Worm (Caenorhabditis elegans) whole organism, midembryonic: ENCODE results near the gene R05A10.8.

Experiments
- T22C8.4 ChIP-seq: fragments of 200-800 bp; sonication (Bioruptor generic); IDR thresholded peaks from 2 replicates; pipeline ENCODE4 v1.3.6; 2022; ENCODE audit warnings: missing genetic modification characterization, missing compliant biosample characterization
- flt-1 ChIP-seq: fragments of 200-800 bp; sonication (Bioruptor generic); IDR thresholded peaks from 2 replicates; pipeline ENCODE4 v1.3.6; 2022; ENCODE audit warnings: missing genetic modification characterization, missing compliant biosample characterization
- klf-2 ChIP-seq: fragments of 200-800 bp; sonication (Bioruptor generic); conservative IDR thresholded peaks from 2 replicates; pipeline ENCODE4 v1.3.6; 2022; ENCODE audit warnings: missing genetic modification reagents, missing genetic modification characterization, missing compliant biosample characterization
- tab-1 ChIP-seq: fragments of 200-800 bp; sonication (Bioruptor generic); IDR thresholded peaks from 2 replicates; pipeline ENCODE4 v1.3.6; 2022; ENCODE audit warnings: missing genetic modification characterization, missing compliant biosample characterization
- ztf-23 ChIP-seq: fragments of 200-800 bp; sonication (Bioruptor generic); IDR thresholded peaks from 2 replicates; pipeline ENCODE4 v1.3.6; 2022; ENCODE audit warnings: missing genetic modification reagents, missing genetic modification characterization, missing compliant biosample characterization
- ztf-29 ChIP-seq: fragments of 200-800 bp; sonication (Bioruptor generic); IDR thresholded peaks from 2 replicates; pipeline ENCODE4 v1.3.6; 2022; ENCODE audit warnings: missing genetic modification reagents, missing genetic modification characterization, missing compliant biosample characterization

- no peak for TF ChIP-seq flt-1 (GFP tag; lab: Robert Waterston, UW)
- TF ChIP-seq klf-2 (GFP tag; lab: Robert Waterston, UW), result no peak
- no peak for TF ChIP-seq ztf-29
- no peak for TF ChIP-seq tab-1 (GFP tag; lab: Robert Waterston, UW)
- TF ChIP-seq ztf-23 (GFP tag; lab: Robert Waterston, UW), result no peak
- no peak for TF ChIP-seq T22C8.4 (GFP tag; lab: Robert Waterston, UW)
Observed at ce11 chrIV:14115045-14115444, 42.9 kb downstream of the R05A10.8 start.
